Worm (Caenorhabditis elegans) whole organism, L4 larva: ENCODE results near the gene ins-22.
"Not testable (repeated sequence)": the region's sequence is repeated elsewhere in the genome, so short reads cannot be mapped to it uniquely, and the experiment has no call there.

Experiments used
- D1046.2 ChIP-seq: fragments of 200-800 bp; sonication (Bioruptor generic); IDR thresholded peaks from 2 replicates; pipeline ENCODE4 v1.3.6; 2022; ENCODE audit warnings: missing genetic modification characterization, missing compliant biosample characterization
- F37D6.2 ChIP-seq: sonication (generic microtip); optimal IDR thresholded peaks from 2 replicates; lab custom pipeline; 2016; ENCODE audit warnings: mild to moderate bottlenecking, missing genetic modification characterization, missing compliant biosample characterization
- Y48G9A.11 ChIP-seq: fragments of 200-800 bp; sonication (Bioruptor generic); IDR thresholded peaks from 2 replicates; pipeline ENCODE4 v1.3.6; 2022; ENCODE audit warnings: missing genetic modification reagents, missing genetic modification characterization, missing compliant biosample characterization
- Y75B8A.6 ChIP-seq: fragments of 200-800 bp; sonication (Bioruptor generic); IDR thresholded peaks from 2 replicates; pipeline ENCODE4 v1.3.6; 2022; ENCODE audit warnings: missing genetic modification reagents, missing genetic modification characterization, missing compliant biosample characterization
- aha-1 ChIP-seq: fragments of 150-350 bp; peaks from one replicate; lab custom pipeline; 2014; ENCODE audit warnings: missing biosample characterization, missing genetic modification characterization
- ceh-20 ChIP-seq: fragments of 200-800 bp; sonication (Bioruptor generic); IDR thresholded peaks from 2 replicates; pipeline ENCODE4 v1.3.6; 2022; ENCODE audit warnings: missing genetic modification reagents, missing genetic modification characterization, missing compliant biosample characterization
- ceh-44 ChIP-seq: fragments of 200-800 bp; sonication (Bioruptor generic); IDR thresholded peaks from 2 replicates; pipeline ENCODE4 v1.3.6; 2022; ENCODE audit warnings: missing genetic modification reagents, missing genetic modification characterization, missing compliant biosample characterization
- ceh-62 ChIP-seq: sonication (generic microtip); optimal IDR thresholded peaks from 2 replicates; lab custom pipeline; 2017; ENCODE audit warnings: missing biosample characterization, missing genetic modification characterization
- cey-2 ChIP-seq: sonication (generic microtip); optimal IDR thresholded peaks from 3 replicates; lab custom pipeline; 2017; ENCODE audit warnings: missing genetic modification characterization, mild to moderate bottlenecking, missing compliant biosample characterization, antibody characterized with exemption, borderline replicate concordance; ENCODE audit not compliant: insufficient read depth
- daf-16 ChIP-seq, 3 experiments: sonication (generic microtip); optimal IDR thresholded peaks; 2 replicates each; lab custom pipeline; 2016 to 2017; ENCODE audit warnings: missing genetic modification characterization in 3 of 3, missing genetic modification reagents in 3 of 3, mild to moderate bottlenecking in 2 of 3, missing compliant biosample characterization in 2 of 3, missing biosample characterization in 1 of 3, moderate library complexity in 1 of 3
- dpl-1 ChIP-seq: fragments of 150-350 bp; optimal IDR thresholded peaks from 2 replicates; lab custom pipeline; 2014; ENCODE audit warnings: missing biosample characterization, missing genetic modification reagents, missing genetic modification characterization
- fkh-10 ChIP-seq: fragments of 150-350 bp; optimal IDR thresholded peaks from 2 replicates; lab custom pipeline; 2014; ENCODE audit warnings: missing biosample characterization, missing genetic modification reagents, missing genetic modification characterization
- fos-1 ChIP-seq: fragments of 150-350 bp; optimal IDR thresholded peaks from 2 replicates; lab custom pipeline; 2014; ENCODE audit warnings: missing biosample characterization, missing genetic modification characterization
- lin-1 ChIP-seq: fragments of 200-800 bp; sonication (Bioruptor generic); IDR thresholded peaks from 2 replicates; pipeline ENCODE4 v1.3.6; 2022; ENCODE audit warnings: missing genetic modification reagents, missing genetic modification characterization, missing compliant biosample characterization
- lin-29 ChIP-seq: fragments of 200-800 bp; sonication (Bioruptor generic); IDR thresholded peaks from 2 replicates; pipeline ENCODE4 v1.3.6; 2022; ENCODE audit warnings: missing genetic modification reagents, missing genetic modification characterization, missing compliant biosample characterization
- lin-38 ChIP-seq: fragments of 200-800 bp; sonication (Bioruptor generic); IDR thresholded peaks from 2 replicates; pipeline ENCODE4 v1.3.6; 2022; ENCODE audit warnings: missing genetic modification reagents, missing genetic modification characterization, missing compliant biosample characterization
- lsy-2 ChIP-seq, 2 experiments: fragments of 150-350 bp in 1 of 2; sonication (generic microtip) in 1 of 2; optimal IDR thresholded peaks; 2 replicates each; lab custom pipeline; 2014 to 2017; ENCODE audit warnings: missing biosample characterization in 2 of 2, missing genetic modification characterization in 2 of 2
- madf-9 ChIP-seq: fragments of 200-800 bp; sonication (Bioruptor generic); conservative IDR thresholded peaks from 2 replicates; pipeline ENCODE4 v1.3.6; 2022; ENCODE audit warnings: missing genetic modification reagents, missing genetic modification characterization, missing compliant biosample characterization
- mep-1 ChIP-seq: fragments of 150-350 bp; sonication (generic microtip); optimal IDR thresholded peaks from 3 replicates; lab custom pipeline; 2014; ENCODE audit warnings: missing biosample characterization, missing genetic modification characterization
- nhr-11 ChIP-seq: fragments of 150-350 bp; optimal IDR thresholded peaks from 2 replicates; lab custom pipeline; 2014; ENCODE audit warnings: missing biosample characterization, missing genetic modification characterization
- nhr-237 ChIP-seq: sonication (generic microtip); optimal IDR thresholded peaks from 2 replicates; lab custom pipeline; 2017; ENCODE audit warnings: missing biosample characterization, missing genetic modification characterization
- nhr-28 ChIP-seq: fragments of 150-350 bp; optimal IDR thresholded peaks from 2 replicates; lab custom pipeline; 2014; ENCODE audit warnings: missing biosample characterization, missing genetic modification characterization
- nhr-41 ChIP-seq: fragments of 200-800 bp; sonication (Bioruptor generic); IDR thresholded peaks from 2 replicates; pipeline ENCODE4 v1.3.6; 2022; ENCODE audit warnings: missing genetic modification reagents, missing genetic modification characterization, missing compliant biosample characterization
- nhr-42 ChIP-seq: fragments of 200-800 bp; sonication (Bioruptor generic); IDR thresholded peaks from 2 replicates; pipeline ENCODE4 v1.3.6; 2022; ENCODE audit warnings: missing genetic modification characterization, missing compliant biosample characterization
- nhr-77 ChIP-seq: fragments of 150-350 bp; optimal IDR thresholded peaks from 2 replicates; lab custom pipeline; 2014; ENCODE audit warnings: missing biosample characterization, missing genetic modification characterization
- pqm-1 ChIP-seq: sonication (generic microtip); optimal IDR thresholded peaks from 2 replicates; lab custom pipeline; 2017; ENCODE audit warnings: missing biosample characterization, missing genetic modification characterization
- rbr-2 ChIP-seq: sonication (generic microtip); optimal IDR thresholded peaks from 2 replicates; lab custom pipeline; 2016; ENCODE audit warnings: missing genotype, missing genetic modification characterization, missing compliant biosample characterization
- skn-1 ChIP-seq: fragments of 150-350 bp; optimal IDR thresholded peaks from 2 replicates; lab custom pipeline; 2014; ENCODE audit warnings: missing biosample characterization, missing genetic modification characterization
- snpc-1.2 ChIP-seq: fragments of 200-800 bp; sonication (Bioruptor generic); IDR thresholded peaks from 2 replicates; pipeline ENCODE4 v1.3.6; 2022; ENCODE audit warnings: missing genetic modification reagents, missing genetic modification characterization, missing compliant biosample characterization
- snpc-4 ChIP-seq: fragments of 150-350 bp; optimal IDR thresholded peaks from 2 replicates; lab custom pipeline; 2014; ENCODE audit warnings: missing biosample characterization, missing genetic modification characterization
- spr-3 ChIP-seq: fragments of 200-800 bp; sonication (Bioruptor generic); optimal IDR thresholded peaks from 2 replicates; lab custom pipeline; 2018; ENCODE audit warnings: mild to moderate bottlenecking, missing genetic modification characterization, missing compliant biosample characterization
- tra-1 ChIP-seq: fragments of 200-800 bp; sonication (Bioruptor generic); IDR thresholded peaks from 2 replicates; pipeline ENCODE4 v1.3.6; 2022; ENCODE audit warnings: missing genetic modification reagents, missing genetic modification characterization, missing compliant biosample characterization
- unc-62 ChIP-seq, 3 experiments: fragments of 150-350 bp in 1 of 3; sonication (generic microtip); optimal IDR thresholded peaks in 2 of 3; peaks in 1 of 3; 1 replicate in 1 of 3; 2 replicates in 2 of 3; lab custom pipeline; 2014 to 2017; ENCODE audit warnings: missing biosample characterization in 3 of 3, missing genetic modification characterization in 3 of 3, missing genetic modification reagents in 3 of 3, missing genotype in 1 of 3
- vab-7 ChIP-seq: fragments of 200-800 bp; sonication (Bioruptor generic); IDR thresholded peaks from 2 replicates; pipeline ENCODE4 v1.3.6; 2022; ENCODE audit warnings: missing genetic modification reagents, missing genetic modification characterization, missing compliant biosample characterization
- zfp-3 ChIP-seq: fragments of 200-800 bp; sonication (Bioruptor generic); conservative IDR thresholded peaks from 2 replicates; pipeline ENCODE4 v1.3.6; 2022; ENCODE audit warnings: missing genetic modification reagents, missing genetic modification characterization, missing compliant biosample characterization
- ztf-7 ChIP-seq: fragments of 150-350 bp; optimal IDR thresholded peaks from 2 replicates; lab custom pipeline; 2014; ENCODE audit warnings: missing biosample characterization, missing genetic modification characterization

The ins-22 gene

DNA sequence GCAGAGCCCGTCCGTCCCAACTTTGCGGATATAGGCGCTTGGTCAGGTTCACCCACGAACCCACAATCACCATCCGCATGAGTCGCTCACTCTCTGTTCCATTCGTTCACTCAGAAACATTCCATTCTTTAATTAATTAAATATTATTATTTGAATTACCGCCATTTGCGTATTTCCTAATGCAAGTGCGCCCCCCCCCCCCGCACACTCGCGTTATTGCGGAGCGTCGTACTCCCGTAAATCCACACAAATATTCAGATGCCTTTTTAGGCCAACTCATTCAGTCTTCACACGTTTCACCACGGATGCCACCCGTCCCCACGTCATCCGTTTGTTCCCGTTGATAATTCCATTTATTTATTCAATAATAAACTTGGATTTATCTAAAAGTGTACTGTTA is 24.2 kb downstream of the ins-22 start, which contains the start of gene T16G12.3:
Gene T16G12.3, plus strand, starts transcription at position 301 of the 400 bp plus-strand sequence.
- TF ChIP-seq snpc-4 (tag; lab: Kevin White, UChicago); pqm-1 (tag; lab: Kevin White, UChicago); fkh-10 (GFP tag; lab: Kevin White, UChicago): not testable (repeated sequence)
- TF ChIP-seq, all 104 proteins: peak for 0; not testable (repeated sequence) for 104

DNA sequence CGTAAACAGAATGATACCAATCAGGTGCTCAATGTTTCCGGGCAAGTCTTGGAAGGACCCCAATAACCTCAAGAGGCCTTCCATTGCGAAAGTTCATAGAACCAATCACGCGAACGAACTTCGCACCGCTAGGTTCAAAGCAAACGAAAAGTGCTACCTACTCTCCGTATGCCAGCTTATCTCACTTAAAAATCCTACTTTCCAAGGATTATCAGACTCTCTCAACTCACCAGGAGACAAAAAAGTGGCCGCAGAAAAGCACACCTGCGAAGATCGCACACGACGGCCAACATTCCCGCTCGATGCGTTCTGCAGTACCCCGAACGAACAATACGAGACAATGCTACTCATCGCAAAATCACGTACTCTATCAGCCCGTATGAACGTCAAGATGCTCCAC is 27.2 kb downstream of the ins-22 start, which contains the start of gene T16G12.12:
Gene T16G12.12, plus strand, starts transcription at position 301 of the 400 bp plus-strand sequence.
- TF ChIP-seq fos-1 (tag; lab: Kevin White, UChicago); daf-16 (GFP tag; optimal IDR thresholded peaks at IDR 0.05; lab: Kevin White, UChicago); daf-16 (tag; optimal IDR thresholded peaks at IDR 0.05; lab: Kevin White, UChicago); F37D6.2 (tag; lab: Kevin White, UChicago): not testable (repeated sequence)

DNA sequence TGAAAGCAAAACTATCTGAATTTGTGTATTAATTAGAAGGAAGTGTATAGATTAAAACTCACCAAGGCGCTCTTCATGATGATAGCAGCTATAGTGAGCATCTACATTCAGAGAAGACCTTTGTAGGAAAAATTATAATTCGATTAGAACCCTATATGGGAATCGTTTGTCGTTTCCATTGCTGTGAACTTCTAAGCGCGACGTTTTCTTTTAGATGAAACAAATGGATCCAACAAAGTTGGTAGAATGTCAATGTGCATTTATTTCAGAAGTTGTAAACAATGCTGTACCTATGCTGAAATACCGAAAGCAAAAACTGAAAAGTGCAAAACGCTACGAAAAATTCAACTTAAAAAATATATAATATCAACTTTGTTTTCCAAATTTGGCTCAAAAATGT is 29.9 kb downstream of the ins-22 start, which contains the start of gene T16G12.10:
Gene T16G12.10, minus strand, starts transcription at position 101 of the 400 bp plus-strand sequence.
- TF ChIP-seq rbr-2 (tag; lab: Kevin White, UChicago) (no peak), lsy-2 (tag; optimal IDR thresholded peaks at IDR 0.05; lab: Kevin White, UChicago) (no peak), spr-3 (no peak), Y48G9A.11 (GFP tag; lab: Robert Waterston, UW) (no peak), skn-1 (tag; lab: Kevin White, UChicago) (no peak), mep-1 (tag; lab: Kevin White, UChicago) (no peak), aha-1 (tag; lab: Kevin White, UChicago) (no peak), ceh-44 (GFP tag; lab: Robert Waterston, UW) (no peak), snpc-1.2 (GFP tag; lab: Robert Waterston, UW) (no peak), dpl-1 (no peak), D1046.2 (GFP tag; lab: Robert Waterston, UW) (no peak), nhr-41 (GFP tag; lab: Robert Waterston, UW) (no peak), ceh-20 (GFP tag; lab: Robert Waterston, UW) (no peak)
- TF ChIP-seq, all 104 proteins: peak for 0

DNA sequence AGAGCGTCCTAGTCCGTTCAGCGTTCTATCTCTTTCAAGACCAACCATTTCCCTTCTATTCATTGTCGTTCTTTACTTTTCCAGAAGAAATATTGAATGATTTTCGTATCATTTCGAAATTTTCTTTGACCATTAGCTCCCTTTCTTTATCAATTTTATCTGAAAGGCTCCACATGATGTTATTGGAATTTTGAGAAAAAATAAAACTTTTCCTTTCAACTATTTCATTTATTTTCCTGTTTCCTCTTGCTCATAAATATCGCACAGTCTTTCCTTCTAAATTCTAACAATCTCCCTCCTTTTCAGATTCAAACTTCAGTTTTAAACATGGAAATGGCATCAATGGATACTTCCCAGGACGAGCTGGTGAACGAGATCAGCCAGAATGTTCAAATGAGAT is 31.4 kb downstream of the ins-22 start, which contains the start of gene T16G12.4:
Gene T16G12.4, plus strand, starts transcription at position 301 of the 400 bp plus-strand sequence.
- TF ChIP-seq cey-2 (tag; lab: Kevin White, UChicago) (no peak), nhr-11 (tag; lab: Kevin White, UChicago) (no peak), ceh-20 (GFP tag; lab: Robert Waterston, UW) (no peak), skn-1 (tag; lab: Kevin White, UChicago) (no peak), lin-38 (GFP tag; lab: Robert Waterston, UW) (no peak), nhr-41 (GFP tag; lab: Robert Waterston, UW) (no peak), vab-7 (GFP tag; lab: Robert Waterston, UW) (no peak), unc-62 (GFP tag; optimal IDR thresholded peaks at IDR 0.05 in 1 of 2; lab: Kevin White, UChicago) (peak in 1 of 2 experiments; percentile 11), unc-62 (tag; optimal IDR thresholded peaks at IDR 0.05; lab: Kevin White, UChicago) (no peak), zfp-3 (no peak)

DNA sequence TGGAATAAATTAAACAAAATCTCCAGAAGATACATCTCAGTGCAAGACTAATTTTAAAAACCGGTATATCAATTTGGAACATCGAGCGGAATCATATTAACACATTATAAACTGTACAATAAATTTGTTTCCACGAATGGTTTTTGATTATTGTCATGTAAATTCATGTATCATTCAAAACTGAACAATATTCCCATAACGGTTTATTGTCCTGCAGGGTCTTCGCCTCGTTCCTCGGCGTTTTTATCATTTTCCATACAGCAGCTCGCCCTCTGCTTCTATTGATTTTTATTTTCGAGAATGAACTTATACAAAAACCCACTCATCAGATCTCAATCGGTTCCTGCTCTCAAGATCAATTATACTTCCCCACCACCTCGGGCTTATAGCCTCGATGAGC is 32.9 kb downstream of the ins-22 start, which contains the start of gene T16G12.8:
Gene T16G12.8, plus strand, starts transcription at position 301 of the 400 bp plus-strand sequence.
- no peak for TF ChIP-seq nhr-77

DNA sequence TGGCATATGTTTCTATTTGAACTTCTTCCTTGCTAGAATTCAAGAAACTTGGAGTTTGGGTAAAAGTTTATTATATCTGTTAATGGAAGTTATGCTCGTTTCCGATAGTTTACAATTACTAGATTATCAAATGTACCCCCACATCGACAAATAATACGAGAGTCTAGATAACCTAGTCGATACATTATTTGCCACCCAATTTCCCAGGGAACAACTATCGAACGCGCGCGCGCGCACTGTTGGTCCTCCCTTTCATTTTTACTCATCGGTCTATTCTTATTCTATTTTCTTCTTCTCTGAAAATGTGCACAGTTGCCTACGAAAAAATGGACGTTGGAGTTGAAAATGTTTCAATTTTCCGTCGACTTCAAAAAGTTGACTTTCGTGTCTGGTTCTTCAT is 34.5 kb downstream of the ins-22 start, which contains the start of gene T16G12.13:
Gene T16G12.13, plus strand, starts transcription at position 293 of the 400 bp plus-strand sequence.
- TF ChIP-seq nhr-42 (GFP tag; lab: Robert Waterston, UW) (no peak), lin-1 (GFP tag; lab: Robert Waterston, UW) (no peak), Y75B8A.6 (GFP tag; lab: Robert Waterston, UW) (no peak), tra-1 (GFP tag; lab: Robert Waterston, UW) (no peak), unc-62 (GFP tag; optimal IDR thresholded peaks at IDR 0.05 in 1 of 2; lab: Kevin White, UChicago) (no peak), unc-62 (tag; optimal IDR thresholded peaks at IDR 0.05; lab: Kevin White, UChicago) (no peak), lsy-2 (tag; optimal IDR thresholded peaks at IDR 0.05; lab: Kevin White, UChicago) (no peak), nhr-77 (no peak), madf-9 (no peak), ceh-62 (tag; lab: Kevin White, UChicago) (no peak), lin-29 (GFP tag; lab: Robert Waterston, UW) (no peak), skn-1 (tag; lab: Kevin White, UChicago) (no peak), fkh-10 (GFP tag; lab: Kevin White, UChicago) (no peak), nhr-41 (GFP tag; lab: Robert Waterston, UW) (no peak), ztf-7 (tag; lab: Kevin White, UChicago) (no peak), nhr-237 (tag; lab: Kevin White, UChicago) (no peak), nhr-28 (no peak)
